Worm (Caenorhabditis elegans) whole organism, late embryonic: ENCODE data around the gene ttr-53.

Experiments
- ceh-45 ChIP-seq: fragments of 200-800 bp; sonication (Bioruptor generic); IDR thresholded peaks from 2 replicates; pipeline ENCODE4 v1.3.6; 2022; ENCODE audit warnings: missing genetic modification reagents, missing genetic modification characterization, missing compliant biosample characterization
- elt-4 ChIP-seq: sonication (generic microtip); optimal IDR thresholded peaks from 2 replicates; lab custom pipeline; 2016; ENCODE audit warnings: missing genetic modification characterization, missing compliant biosample characterization
- lin-11 ChIP-seq: fragments of 200-800 bp; sonication (Bioruptor generic); optimal IDR thresholded peaks from 2 replicates; lab custom pipeline; 2018; ENCODE audit warnings: mild to moderate bottlenecking, missing genetic modification characterization, missing compliant biosample characterization
- pag-3 ChIP-seq: sonication (generic microtip); optimal IDR thresholded peaks from 2 replicates; lab custom pipeline; 2016; ENCODE audit warnings: missing compliant biosample characterization, missing genetic modification characterization, borderline replicate concordance
- tbx-2 ChIP-seq: sonication (generic microtip); optimal IDR thresholded peaks from 2 replicates; lab custom pipeline; 2016; ENCODE audit warnings: missing genetic modification characterization, missing compliant biosample characterization

ce11 chrIV:10174328-10174727 lies 16.5 kb downstream of the ttr-53 start, which contains the start of gene pxf-1:
- TF ChIP-seq lin-11 = no peak
- no peak for TF ChIP-seq ceh-45 (GFP tag; lab: Robert Waterston, UW)
- TF ChIP-seq pag-3 (tag; lab: Kevin White, UChicago) = no peak
- TF ChIP-seq elt-4 = no peak
- TF ChIP-seq tbx-2 (tag; lab: Kevin White, UChicago) = no peak
